Fruit fly (Drosophila melanogaster) whole organism, embryonic: Measurements from ENCODE around the gene P5CDh1.

ENCODE experiments used
- Ada2b ChIP-seq: fragments of 200-800 bp; sonication (Bioruptor generic); IDR thresholded peaks from 2 replicates; pipeline ENCODE4 v1.3.6; 2022; ENCODE audit warnings: missing biosample characterization, missing genetic modification characterization
- B-H1 ChIP-seq: fragments of 200-800 bp; sonication (Bioruptor generic); IDR thresholded peaks from 3 replicates; pipeline ENCODE4 v1.3.6; 2022; ENCODE audit warnings: missing biosample characterization, missing genetic modification characterization
- Bteb2 ChIP-seq: fragments of 200-800 bp; sonication (Bioruptor generic); optimal IDR thresholded peaks from 2 replicates; lab custom pipeline; 2016; ENCODE audit warnings: missing biosample characterization, missing genetic modification characterization
- CG10959 ChIP-seq: fragments of 200-800 bp; sonication (Bioruptor generic); IDR thresholded peaks from 2 replicates; pipeline ENCODE4 v1.3.6; 2022; ENCODE audit warnings: missing biosample characterization, missing genetic modification characterization
- CG10979 ChIP-seq: fragments of 200-800 bp; sonication (Bioruptor generic); optimal IDR thresholded peaks from 2 replicates; lab custom pipeline; 2018; ENCODE audit warnings: missing biosample characterization, mild to moderate bottlenecking, missing genetic modification characterization, moderate library complexity
- CG12942 ChIP-seq: fragments of 200-800 bp; sonication (Bioruptor generic); optimal IDR thresholded peaks from 3 replicates; lab custom pipeline; 2016; ENCODE audit warnings: missing biosample characterization, missing genetic modification characterization
- CG13123 ChIP-seq: fragments of 200-800 bp; sonication (Bioruptor generic); optimal IDR thresholded peaks from 2 replicates; lab custom pipeline; 2016; ENCODE audit warnings: missing biosample characterization, missing genetic modification characterization
- CG15696 ChIP-seq: fragments of 200-800 bp; sonication (Bioruptor generic); optimal IDR thresholded peaks from 2 replicates; lab custom pipeline; 2019; ENCODE audit warnings: missing biosample characterization, mild to moderate bottlenecking, missing genetic modification characterization, moderate library complexity
- CG16779 ChIP-seq: fragments of 200-800 bp; sonication (Bioruptor generic); IDR thresholded peaks from 2 replicates; pipeline ENCODE4 v1.3.6; 2022; ENCODE audit warnings: missing biosample characterization, missing genetic modification characterization
- CG16813 ChIP-seq: fragments of 200-800 bp; sonication (Bioruptor generic); IDR thresholded peaks from 3 replicates; pipeline ENCODE4 v1.3.6; 2022; ENCODE audit warnings: missing biosample characterization, missing genetic modification characterization; ENCODE audit not compliant: partially characterized antibody
- CG34422 ChIP-seq: fragments of 200-800 bp; sonication (Bioruptor generic); IDR thresholded peaks from 3 replicates; pipeline ENCODE4 v1.3.6; 2022; ENCODE audit warnings: missing biosample characterization, missing genetic modification characterization
- CG3995 ChIP-seq: fragments of 200-800 bp; sonication (Bioruptor generic); optimal IDR thresholded peaks from 3 replicates; lab custom pipeline; 2016; ENCODE audit warnings: missing biosample characterization, missing genetic modification characterization
- CG6254 ChIP-seq: fragments of 200-800 bp; sonication (Bioruptor generic); optimal IDR thresholded peaks from 3 replicates; lab custom pipeline; 2017; ENCODE audit warnings: mild to moderate bottlenecking, missing biosample characterization, missing genetic modification reagents, missing genetic modification characterization
- CG6272 ChIP-seq: fragments of 200-800 bp; sonication (Bioruptor generic); IDR thresholded peaks from 2 replicates; pipeline ENCODE4 v1.3.6; 2022; ENCODE audit warnings: missing biosample characterization, missing genetic modification characterization
- CG9932 ChIP-seq: fragments of 200-800 bp; sonication (Bioruptor generic); IDR thresholded peaks from 2 replicates; pipeline ENCODE4 v1.3.6; 2022; ENCODE audit warnings: missing biosample characterization, missing genetic modification characterization
- CoRest ChIP-seq: fragments of 200-800 bp; sonication (Bioruptor generic); optimal IDR thresholded peaks from 3 replicates; lab custom pipeline; 2018; ENCODE audit warnings: missing biosample characterization, mild to moderate bottlenecking, missing genetic modification characterization, moderate library complexity
- D ChIP-seq, 2 experiments: fragments of 200-800 bp in 1 of 2; fragments of >200 bp in 1 of 2; sonication (Bioruptor generic) in 1 of 2; optimal IDR thresholded peaks; 2 replicates in 1 of 2; 3 replicates in 1 of 2; lab custom pipeline; 2017; ENCODE audit warnings: mild to moderate bottlenecking in 1 of 2, missing biosample characterization in 1 of 2, missing genetic modification characterization in 1 of 2, missing genetic modification reagents in 1 of 2
- D19B ChIP-seq: fragments of 200-800 bp; sonication (Bioruptor generic); optimal IDR thresholded peaks from 2 replicates; lab custom pipeline; 2017; ENCODE audit warnings: missing biosample characterization, mild to moderate bottlenecking, missing genetic modification characterization
- Fer1 ChIP-seq: fragments of 200-800 bp; sonication (Bioruptor generic); optimal IDR thresholded peaks from 2 replicates; lab custom pipeline; 2017; ENCODE audit warnings: missing biosample characterization, mild to moderate bottlenecking, missing genetic modification characterization
- HLH3B ChIP-seq: fragments of 200-800 bp; sonication (Bioruptor generic); IDR thresholded peaks from 2 replicates; pipeline ENCODE4 v1.3.6; 2022; ENCODE audit warnings: missing biosample characterization, missing genetic modification characterization
- HLHmδ ChIP-seq: fragments of 200-800 bp; sonication (Bioruptor generic); optimal IDR thresholded peaks from 2 replicates; lab custom pipeline; 2018; ENCODE audit warnings: missing biosample characterization, mild to moderate bottlenecking, missing genetic modification characterization, moderate library complexity
- Hsf ChIP-seq: fragments of 200-800 bp; sonication (Bioruptor generic); optimal IDR thresholded peaks from 3 replicates; lab custom pipeline; 2016; ENCODE audit warnings: missing biosample characterization, missing genetic modification characterization
- Lhr ChIP-seq: fragments of 200-800 bp; sonication (Bioruptor generic); optimal IDR thresholded peaks from 3 replicates; lab custom pipeline; 2017; ENCODE audit warnings: mild to moderate bottlenecking, missing biosample characterization, missing genetic modification reagents, missing genetic modification characterization
- MTF-1 ChIP-seq: fragments of 200-800 bp; sonication (Bioruptor generic); optimal IDR thresholded peaks from 2 replicates; lab custom pipeline; 2018; ENCODE audit warnings: missing biosample characterization, mild to moderate bottlenecking, missing genetic modification characterization, borderline replicate concordance
- Meics ChIP-seq: fragments of 200-800 bp; sonication (Bioruptor generic); optimal IDR thresholded peaks from 2 replicates; lab custom pipeline; 2017; ENCODE audit warnings: missing biosample characterization, mild to moderate bottlenecking, missing genetic modification characterization
- NFAT ChIP-seq: fragments of 200-800 bp; sonication (Bioruptor generic); IDR thresholded peaks from 2 replicates; pipeline ENCODE4 v1.3.6; 2022; ENCODE audit warnings: missing biosample characterization, missing genetic modification characterization
- Nf-YC ChIP-seq: fragments of 200-800 bp; optimal IDR thresholded peaks from 3 replicates; lab custom pipeline; 2019; ENCODE audit warnings: missing biosample characterization, mild to moderate bottlenecking, missing genetic modification characterization, moderate library complexity
- Scr ChIP-seq: fragments of 200-800 bp; sonication (Bioruptor generic); IDR thresholded peaks from 2 replicates; pipeline ENCODE4 v1.3.6; 2022; ENCODE audit warnings: missing biosample characterization, missing genetic modification characterization; ENCODE audit not compliant: partially characterized antibody
- Spps ChIP-seq: fragments of 200-800 bp; sonication (Bioruptor generic); optimal IDR thresholded peaks from 2 replicates; lab custom pipeline; 2018; ENCODE audit warnings: missing biosample characterization, mild to moderate bottlenecking, missing genetic modification characterization
- Sry-δ ChIP-seq: fragments of 200-800 bp; sonication (Bioruptor generic); optimal IDR thresholded peaks from 2 replicates; lab custom pipeline; 2016; ENCODE audit warnings: missing biosample characterization, missing genetic modification characterization
- Xbp1 ChIP-seq: fragments of 200-800 bp; sonication (Bioruptor generic); optimal IDR thresholded peaks from 3 replicates; lab custom pipeline; 2016; ENCODE audit warnings: missing biosample characterization, mild to moderate bottlenecking, missing genetic modification characterization
- ac ChIP-seq: fragments of 200-800 bp; sonication (Bioruptor generic); optimal IDR thresholded peaks from 3 replicates; lab custom pipeline; 2017; ENCODE audit warnings: missing biosample characterization, mild to moderate bottlenecking, missing genetic modification characterization
- al ChIP-seq: fragments of 200-800 bp; sonication (Bioruptor generic); IDR thresholded peaks from 2 replicates; pipeline ENCODE4 v1.3.6; 2022; ENCODE audit warnings: missing biosample characterization, missing genetic modification characterization
- bsh ChIP-seq, 2 experiments: fragments of 200-800 bp; sonication (Bioruptor generic); optimal IDR thresholded peaks; 2 replicates each; lab custom pipeline; 2017 to 2018; ENCODE audit warnings: mild to moderate bottlenecking in 2 of 2, missing biosample characterization in 2 of 2, missing genetic modification characterization in 2 of 2, moderate library complexity in 1 of 2
- gce ChIP-seq: fragments of 200-800 bp; sonication (Bioruptor generic); IDR thresholded peaks from 3 replicates; pipeline ENCODE4 v1.3.6; 2022; ENCODE audit warnings: missing biosample characterization, missing genetic modification characterization
- gro ChIP-seq: fragments of 200-800 bp; sonication (Bioruptor generic); optimal IDR thresholded peaks from 2 replicates; lab custom pipeline; 2016; ENCODE audit warnings: missing biosample characterization, missing genetic modification characterization
- hb ChIP-seq: fragments of 200-800 bp; sonication (Bioruptor generic); IDR thresholded peaks from 3 replicates; pipeline ENCODE4 v1.3.6; 2022; ENCODE audit warnings: missing biosample characterization, missing genetic modification characterization; ENCODE audit not compliant: partially characterized antibody
- nau ChIP-seq: fragments of 200-800 bp; sonication (Bioruptor generic); optimal IDR thresholded peaks from 3 replicates; lab custom pipeline; 2017; ENCODE audit warnings: missing biosample characterization, mild to moderate bottlenecking, missing genetic modification characterization, missing genetic modification reagents
- nom ChIP-seq: fragments of 200-800 bp; sonication (Bioruptor generic); optimal IDR thresholded peaks from 2 replicates; lab custom pipeline; 2017; ENCODE audit warnings: missing biosample characterization, missing genetic modification characterization, mild to moderate bottlenecking, moderate library complexity, missing genetic modification reagents
- oc ChIP-seq: fragments of 200-800 bp; sonication (Bioruptor generic); optimal IDR thresholded peaks from 2 replicates; lab custom pipeline; 2018; ENCODE audit warnings: missing biosample characterization, mild to moderate bottlenecking, missing genetic modification characterization, moderate library complexity
- otp ChIP-seq: fragments of 200-800 bp; sonication (Bioruptor generic); IDR thresholded peaks from 3 replicates; pipeline ENCODE4, ENCODE4 v1.3.6; 2022; ENCODE audit warnings: missing biosample characterization, missing genetic modification characterization
- row ChIP-seq: fragments of 200-800 bp; sonication (Bioruptor generic); IDR thresholded peaks from 3 replicates; pipeline ENCODE4 v1.3.6; 2022; ENCODE audit warnings: missing biosample characterization, missing genetic modification characterization
- sens ChIP-seq: fragments of 200-800 bp; sonication (Bioruptor generic); peaks from one replicate; lab custom pipeline; 2016; ENCODE audit warnings: missing biosample characterization, missing genetic modification characterization
- sob ChIP-seq: fragments of 200-800 bp; sonication (Bioruptor generic); IDR thresholded peaks from 2 replicates; pipeline ENCODE4 v1.3.6; 2022; ENCODE audit warnings: missing biosample characterization, missing genetic modification characterization
- ssp ChIP-seq: fragments of 200-800 bp; sonication (Bioruptor generic); IDR thresholded peaks from 2 replicates; pipeline ENCODE4 v1.3.6; 2022; ENCODE audit warnings: missing biosample characterization, missing genetic modification characterization
- ttk ChIP-seq: fragments of 200-800 bp; sonication (Bioruptor generic); IDR thresholded peaks from 2 replicates; pipeline ENCODE4 v2.1.2; 2022; ENCODE audit warnings: missing biosample characterization, missing genetic modification characterization
- twi ChIP-seq: fragments of 200-800 bp; optimal IDR thresholded peaks from 2 replicates; lab custom pipeline; 2019; ENCODE audit warnings: missing biosample characterization, mild to moderate bottlenecking, missing genetic modification characterization, moderate library complexity
- z ChIP-seq: fragments of 200-800 bp; sonication (Bioruptor generic); IDR thresholded peaks from 3 replicates; pipeline ENCODE4 v1.3.6; 2022; ENCODE audit warnings: missing biosample characterization, missing genetic modification characterization

The P5CDh1 gene

dm6 chr3L:21808568-21808967, 32.6 kb downstream of the P5CDh1 start, which contains the start of gene eg (continued):
- TF ChIP-seq Scr (GFP tag; lab: Robert Waterston, UW) (no peak), CG12942 (GFP tag; lab: Kevin White, UChicago) (no peak), MTF-1 (no peak), Lhr (GFP tag; lab: Kevin White, UChicago) (no peak), CG6272 (GFP tag; lab: Robert Waterston, UW) (no peak), gro (GFP tag; lab: Kevin White, UChicago) (no peak), al (GFP tag; lab: Robert Waterston, UW) (no peak), CG3995 (GFP tag; lab: Kevin White, UChicago) (no peak), z (GFP tag; lab: Robert Waterston, UW) (no peak), Bteb2 (GFP tag; lab: Kevin White, UChicago) (no peak), Meics (GFP tag; lab: Kevin White, UChicago) (peak; percentile 36), sob (GFP tag; lab: Robert Waterston, UW) (no peak), nom (GFP tag; lab: Kevin White, UChicago) (peak; percentile 53), CG15696 (peak; percentile 20), twi (tag; lab: Kevin White, UChicago) (no peak)

- TF ChIP-seq CG34422 (GFP tag; lab: Robert Waterston, UW) (peak; percentile 68; the same call in 2 of the 3 replicates), Fer1 (no peak), D19B (GFP tag; lab: Kevin White, UChicago) (no peak), Hsf (GFP tag; lab: Kevin White, UChicago) (peak; percentile 30), D (optimal IDR thresholded peaks at IDR 0.05; lab: Kevin White, UChicago) (no peak), D (GFP tag; optimal IDR thresholded peaks at IDR 0.05; lab: Kevin White, UChicago) (peak; percentile 68), Xbp1 (GFP tag; lab: Kevin White, UChicago) (peak; percentile 67), hb (no peak), ttk (GFP tag; lab: Robert Waterston, UW) (peak; percentile 40; the same call in 1 of the 2 replicates), Nf-YC (tag; lab: Kevin White, UChicago) (peak; percentile 97), CG13123 (GFP tag; lab: Kevin White, UChicago) (peak; percentile 44), sens (GFP tag; lab: Kevin White, UChicago) (peak; percentile 77), CG16813 (no peak), CG15696 (peak; percentile 68), HLHmδ (GFP tag; lab: Kevin White, UChicago) (no peak), CG6254 (GFP tag; lab: Kevin White, UChicago) (peak; percentile 67), NFAT (GFP tag; lab: Robert Waterston, UW) (peak; percentile 44; the same call in 1 of the 2 replicates), CG6272 (GFP tag; lab: Robert Waterston, UW) (no peak), oc (peak; percentile 71), ssp (peak; percentile 38; the same call in 1 of the 2 replicates), nau (GFP tag; lab: Kevin White, UChicago) (no peak), Sry-δ (GFP tag; lab: Kevin White, UChicago) (no peak), CG9932 (GFP tag; lab: Robert Waterston, UW) (peak; percentile 60), Spps (tag; lab: Kevin White, UChicago) (peak; percentile 70), CoRest (peak; percentile 75), HLH3B (GFP tag; lab: Robert Waterston, UW) (0 out of 2 replicates have a peak, but pooled peaks have one; percentile 44), CG10979 (tag; lab: Kevin White, UChicago) (peak; percentile 85), row (GFP tag; lab: Robert Waterston, UW) (peak; percentile 86; the same call in 2 of the 3 replicates), B-H1 (GFP tag; lab: Robert Waterston, UW) (peak; percentile 67), CG10959 (GFP tag; lab: Robert Waterston, UW) (peak; percentile 63), CG16779 (GFP tag; lab: Robert Waterston, UW) (no peak), bsh (GFP tag; optimal IDR thresholded peaks at IDR 0.05; lab: Kevin White, UChicago) (peak; percentile 50 to 86), ac (GFP tag; lab: Kevin White, UChicago) (peak; percentile 40), Ada2b (GFP tag; lab: Robert Waterston, UW) (peak; percentile 61; the same call in 1 of the 2 replicates), gce (GFP tag; lab: Robert Waterston, UW) (peak; percentile 47; the same call in 1 of the 3 replicates), otp (GFP tag; lab: Robert Waterston, UW) (peak; percentile 57; the same call in 1 of the 3 replicates)
These were observed 33.1 kb downstream of the P5CDh1 start for dm6 chr3L:21808003-21808530.
